Worm (Caenorhabditis elegans) whole organism, mixed stage, embryonic: ENCODE results near the gene lact-6.

Experiments
- blmp-1 ChIP-seq: fragments of 150-350 bp; optimal IDR thresholded peaks from 2 replicates; lab custom pipeline; 2014; ENCODE audit warnings: missing biosample characterization, missing genetic modification characterization
- drap-1 ChIP-seq: fragments of 200-800 bp; sonication (Bioruptor generic); optimal IDR thresholded peaks from 3 replicates; lab custom pipeline; 2018; ENCODE audit warnings: mild to moderate bottlenecking, missing genetic modification characterization, missing compliant biosample characterization
- elt-1 ChIP-seq: sonication (generic microtip); optimal IDR thresholded peaks from 2 replicates; lab custom pipeline; 2017; ENCODE audit warnings: missing genetic modification characterization, mild to moderate bottlenecking, missing compliant biosample characterization, antibody characterized with exemption, moderate library complexity, borderline replicate concordance; ENCODE audit not compliant: insufficient read depth
- lin-13 ChIP-seq: fragments of 150-350 bp; optimal IDR thresholded peaks from 2 replicates; lab custom pipeline; 2014; ENCODE audit warnings: missing biosample characterization, missing genetic modification characterization
- lin-32 ChIP-seq: fragments of 200-800 bp; sonication (Bioruptor generic); optimal IDR thresholded peaks from 2 replicates; lab custom pipeline; 2018; ENCODE audit warnings: mild to moderate bottlenecking, missing genetic modification characterization, missing compliant biosample characterization
- nhr-12 ChIP-seq: fragments of 150-350 bp; optimal IDR thresholded peaks from 2 replicates; lab custom pipeline; 2014; ENCODE audit warnings: missing biosample characterization, missing genetic modification characterization
- nhr-76 ChIP-seq: sonication (generic microtip); optimal IDR thresholded peaks from 2 replicates; lab custom pipeline; 2017; ENCODE audit warnings: missing biosample characterization, missing genetic modification characterization
- tbx-8 ChIP-seq: fragments of 200-800 bp; sonication (Bioruptor generic); optimal IDR thresholded peaks from 2 replicates; lab custom pipeline; 2018; ENCODE audit warnings: mild to moderate bottlenecking, missing genetic modification characterization, moderate library complexity, missing compliant biosample characterization
- unc-39 ChIP-seq: fragments of 150-350 bp; optimal IDR thresholded peaks from 2 replicates; lab custom pipeline; 2014; ENCODE audit warnings: missing biosample characterization, missing genetic modification characterization
- unc-62 ChIP-seq: fragments of 150-350 bp; optimal IDR thresholded peaks from 2 replicates; lab custom pipeline; 2014; ENCODE audit warnings: missing biosample characterization, missing genetic modification reagents, missing genetic modification characterization
- ztf-11 ChIP-seq: fragments of 150-350 bp; optimal IDR thresholded peaks from 2 replicates; lab custom pipeline; 2014; ENCODE audit warnings: missing biosample characterization, missing genetic modification characterization

DNA sequence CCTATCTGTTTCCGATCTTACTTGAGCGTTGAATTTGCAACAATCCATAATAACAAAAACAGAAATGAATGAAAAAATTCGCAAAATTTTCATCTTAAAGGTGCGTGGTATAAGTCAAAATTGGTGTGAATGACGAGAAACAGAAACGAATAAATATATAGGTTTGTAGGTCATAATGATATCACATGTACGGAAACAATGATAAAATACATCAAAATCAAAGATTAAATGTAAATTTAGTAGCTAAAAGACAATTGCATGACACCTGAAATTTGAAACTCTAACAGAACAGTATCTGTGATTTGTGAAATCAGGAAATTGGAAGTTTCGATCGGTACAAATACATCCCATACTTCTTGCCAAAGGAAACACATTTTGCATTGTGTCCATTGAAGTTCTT lies 44.1 kb upstream of the lact-6 start, which contains the start of gene F11E6.9:
- TF ChIP-seq unc-39 (tag; lab: Kevin White, UChicago) (no peak), elt-1 (no peak), ztf-11 (tag; lab: Kevin White, UChicago) (no peak), nhr-12 (tag; lab: Kevin White, UChicago) (no peak), tbx-8 (no peak), blmp-1 (no peak), lin-32 (GFP tag; lab: Kevin White, UChicago) (no peak), drap-1 (GFP tag; lab: Kevin White, UChicago) (no peak), unc-62 (GFP tag; lab: Kevin White, UChicago) (no peak), lin-13 (no peak), nhr-76 (tag; lab: Kevin White, UChicago) (no peak)
